Worm (Caenorhabditis elegans): ENCODE data around the gene ZK1058.3.

DNA sequence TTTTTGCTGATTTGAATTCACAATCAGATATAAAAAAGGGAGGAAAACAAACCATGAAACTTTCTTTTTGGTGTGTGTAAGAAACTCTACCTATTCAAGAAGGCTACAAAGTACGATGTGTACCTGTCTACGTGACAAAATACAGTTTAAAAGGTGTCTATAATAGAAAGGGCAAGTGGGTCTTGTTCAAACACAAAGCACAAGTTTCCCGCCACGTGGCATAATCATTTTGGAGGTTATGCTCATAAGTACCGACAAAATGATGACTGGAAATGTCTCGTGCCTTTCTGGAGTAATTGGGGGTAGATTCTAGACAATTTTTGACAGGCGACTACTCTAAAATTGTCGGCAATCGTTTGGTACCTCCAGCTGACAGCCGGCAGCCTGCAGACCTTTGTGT is 43.8 kb upstream of the ZK1058.3 start:
- TF ChIP-seq ama-1 (optimal IDR thresholded peaks at IDR 0.05) (no peak), tra-4 (tag; optimal IDR thresholded peaks at IDR 0.05) (no peak), hmbx-1 (tag; optimal IDR thresholded peaks at IDR 0.05) (no peak), B0310.2 (tag; optimal IDR thresholded peaks at IDR 0.05) (no peak), ceh-13 (GFP tag; optimal IDR thresholded peaks at IDR 0.05) (no peak), tbx-37 (GFP tag; conservative IDR thresholded peaks at IDR 0.05) (no peak), scrt-1 (GFP tag; IDR thresholded peaks at IDR 0.05) (no peak), sea-1 (GFP tag; conservative IDR thresholded peaks at IDR 0.05) (no peak), pes-1 (GFP tag; IDR thresholded peaks at IDR 0.05) (no peak), F13C5.2 (tag; optimal IDR thresholded peaks at IDR 0.05) (no peak), flt-1 (GFP tag; IDR thresholded peaks at IDR 0.05) (no peak), ceh-36 (tag; optimal IDR thresholded peaks at IDR 0.05) (no peak), hmg-4 (GFP tag; optimal IDR thresholded peaks at IDR 0.05) (no peak), aly-1 (tag; optimal IDR thresholded peaks at IDR 0.05) (no peak)
